Fruit fly (Drosophila melanogaster): ENCODE data around the gene CG3652.

CG3652 gene

dm6 chr2L:4389405-4390115, 4.1 kb downstream of the CG3652 start:
- no peak for TF ChIP-seq usp (GFP tag; optimal IDR thresholded peaks at IDR 0.05)
- TF ChIP-seq Hr78 (GFP tag; optimal IDR thresholded peaks at IDR 0.05): no peak
- TF ChIP-seq Hnf4 (GFP tag; optimal IDR thresholded peaks at IDR 0.05): no peak
- TF ChIP-seq Vsx2 (GFP tag; optimal IDR thresholded peaks at IDR 0.05; ENCODE audit: partially characterized antibody): no peak
- TF ChIP-seq br (GFP tag; optimal IDR thresholded peaks at IDR 0.05): no peak

dm6 chr2L:4388027-4388426, 5.6 kb downstream of the CG3652 start, which contains the start of gene Tps1:
Tps1 (plus strand) TSS chr2L:4388327.
- no peak for TF ChIP-seq HLH106 (tag; optimal IDR thresholded peaks at IDR 0.05)
- no peak for TF ChIP-seq Myc (optimal IDR thresholded peaks at IDR 0.05)
- TF ChIP-seq lola (GFP tag; optimal IDR thresholded peaks at IDR 0.05): no peak
- TF ChIP-seq Dif (GFP tag; optimal IDR thresholded peaks at IDR 0.05; ENCODE audit: partially characterized antibody): no peak
- TF ChIP-seq GATAd (GFP tag; optimal IDR thresholded peaks at IDR 0.05): no peak
- TF ChIP-seq brk (GFP tag; optimal IDR thresholded peaks at IDR 0.05): no peak
- TF ChIP-seq Jra (GFP tag; optimal IDR thresholded peaks at IDR 0.05): no peak
- no peak for TF ChIP-seq OdsH (GFP tag; optimal IDR thresholded peaks at IDR 0.05)
- no peak for TF ChIP-seq usp (GFP tag; optimal IDR thresholded peaks at IDR 0.05)
- no peak for TF ChIP-seq fru (GFP tag; optimal IDR thresholded peaks at IDR 0.05)
- TF ChIP-seq Sp1 (GFP tag; optimal IDR thresholded peaks at IDR 0.05): no peak
- no peak for TF ChIP-seq Rel (GFP tag; optimal IDR thresholded peaks at IDR 0.05)
- TF ChIP-seq Rel (tag; optimal IDR thresholded peaks at IDR 0.05): no peak
- no peak for TF ChIP-seq Hnf4 (GFP tag; optimal IDR thresholded peaks at IDR 0.05)
- TF ChIP-seq tai (GFP tag; optimal IDR thresholded peaks at IDR 0.05): no peak
- TF ChIP-seq ey (GFP tag; optimal IDR thresholded peaks at IDR 0.05): no peak

dm6 chr2L:4386926-4387550, 6.6 kb downstream of the CG3652 start, which contains the start of gene Psf2:
Psf2 (minus strand) TSS chr2L:4387356.
- TF ChIP-seq Hr83 (GFP tag; optimal IDR thresholded peaks at IDR 0.05; ENCODE audit: poor library complexity, severe bottlenecking) (peak; percentile 5), N (GFP tag; optimal IDR thresholded peaks at IDR 0.05) (no peak), Rel (GFP tag; optimal IDR thresholded peaks at IDR 0.05) (no peak), Rel (tag; optimal IDR thresholded peaks at IDR 0.05) (peak; percentile 62)

- TF ChIP-seq psq (GFP tag; optimal IDR thresholded peaks at IDR 0.05): no peak
These were observed 8.0 kb downstream of the CG3652 start, which contains the start of gene Vps53 for dm6 chr2L:4385387-4386279. Vps53 (minus strand) TSS chr2L:4386062.

dm6 chr2L:4382522-4382921, 11.2 kb downstream of the CG3652 start, which contains the start of gene CG17612:
CG17612 (minus strand) TSS chr2L:4382735.
- TF ChIP-seq ey (GFP tag; optimal IDR thresholded peaks at IDR 0.05): no peak

dm6 chr2L:4378380-4378779, 15.3 kb downstream of the CG3652 start:
- no peak for TF ChIP-seq Mio (GFP tag; optimal IDR thresholded peaks at IDR 0.05)
- TF ChIP-seq CrebA (GFP tag; optimal IDR thresholded peaks at IDR 0.05; ENCODE audit: borderline replicate concordance): no peak
- TF ChIP-seq dl (GFP tag; optimal IDR thresholded peaks at IDR 0.05; ENCODE audit: insufficient read depth in 1 of 2, partially characterized antibody in 2 of 2): no peak
- TF ChIP-seq CG32264 (GFP tag; optimal IDR thresholded peaks at IDR 0.05): no peak
- no peak for TF ChIP-seq Dif (GFP tag; optimal IDR thresholded peaks at IDR 0.05; ENCODE audit: partially characterized antibody)
- TF ChIP-seq pan (optimal IDR thresholded peaks at IDR 0.05): no peak
